Fruit fly (Drosophila melanogaster) whole organism, prepupa: Measurements from ENCODE around the gene sofe.

Source experiments
- Blimp-1 ChIP-seq: fragments of 200-800 bp; sonication (Bioruptor generic); optimal IDR thresholded peaks from 3 replicates; lab custom pipeline; 2017; ENCODE audit warnings: missing biosample characterization, missing genetic modification characterization, mild to moderate bottlenecking, moderate library complexity, missing genetic modification reagents
- CG11294 ChIP-seq: fragments of 200-800 bp; sonication (Bioruptor generic); IDR thresholded peaks from 2 replicates; pipeline ENCODE4 v1.3.6; 2022; ENCODE audit warnings: missing biosample characterization, missing genetic modification characterization
- CG11762 ChIP-seq: fragments of 200-800 bp; sonication (Bioruptor generic); optimal IDR thresholded peaks from 3 replicates; lab custom pipeline; 2016; ENCODE audit warnings: missing biosample characterization, missing genetic modification characterization; ENCODE audit not compliant: insufficient read depth
- CG15336 ChIP-seq: fragments of 200-800 bp; sonication (Bioruptor generic); IDR thresholded peaks from 2 replicates; pipeline ENCODE4 v1.3.6; 2022; ENCODE audit warnings: missing biosample characterization, missing genetic modification characterization
- CG31627 ChIP-seq: fragments of 200-800 bp; sonication (Bioruptor generic); optimal IDR thresholded peaks from 3 replicates; lab custom pipeline; 2016; ENCODE audit warnings: missing biosample characterization, missing genetic modification characterization
- CG6276 ChIP-seq: fragments of 200-800 bp; sonication (Bioruptor generic); optimal IDR thresholded peaks from 2 replicates; lab custom pipeline; 2017; ENCODE audit warnings: missing biosample characterization, mild to moderate bottlenecking, missing genetic modification characterization
- Eip75B ChIP-seq: fragments of 200-800 bp; sonication (Bioruptor generic); optimal IDR thresholded peaks from 3 replicates; lab custom pipeline; 2016; ENCODE audit warnings: missing biosample characterization, missing genetic modification characterization
- Eip93F ChIP-seq: fragments of 200-800 bp; sonication (Bioruptor generic); optimal IDR thresholded peaks from 2 replicates; lab custom pipeline; 2016; ENCODE audit warnings: missing biosample characterization, mild to moderate bottlenecking, missing genetic modification characterization
- Gug ChIP-seq: fragments of 200-800 bp; sonication (Bioruptor generic); IDR thresholded peaks from 2 replicates; pipeline ENCODE4 v1.3.6; 2022; ENCODE audit warnings: missing biosample characterization, missing genetic modification characterization
- Hr39 ChIP-seq: fragments of 200-800 bp; sonication (Bioruptor generic); optimal IDR thresholded peaks from 2 replicates; lab custom pipeline; 2016; ENCODE audit warnings: missing biosample characterization, missing genetic modification characterization
- Lpt ChIP-seq: fragments of 200-800 bp; sonication (Bioruptor generic); optimal IDR thresholded peaks from 3 replicates; lab custom pipeline; 2016; ENCODE audit warnings: missing biosample characterization, missing genetic modification characterization
- OdsH ChIP-seq: fragments of 200-800 bp; sonication (Bioruptor generic); optimal IDR thresholded peaks from 3 replicates; lab custom pipeline; 2016; ENCODE audit warnings: missing biosample characterization, missing genetic modification characterization
- Sox102F ChIP-seq: fragments of 200-800 bp; sonication (Bioruptor generic); optimal IDR thresholded peaks from 2 replicates; lab custom pipeline; 2016; ENCODE audit warnings: missing biosample characterization, mild to moderate bottlenecking, missing genetic modification characterization

dm6 chrX:10815511-10816080 lies 41.6 kb downstream of the sofe start:
- no peak for TF ChIP-seq Lpt
- no peak for TF ChIP-seq OdsH (GFP tag; lab: Kevin White, UChicago)
- no peak for TF ChIP-seq Gug (GFP tag; lab: Robert Waterston, UW)
- no peak for TF ChIP-seq Hr39 (GFP tag; lab: Kevin White, UChicago)
- TF ChIP-seq CG11294 (GFP tag; lab: Robert Waterston, UW): no peak
- TF ChIP-seq Blimp-1 (GFP tag; lab: Kevin White, UChicago): no peak
- no peak for TF ChIP-seq Eip93F (GFP tag; lab: Kevin White, UChicago)
- TF ChIP-seq CG11762 (GFP tag; lab: Kevin White, UChicago): no peak
- TF ChIP-seq Sox102F (GFP tag; lab: Kevin White, UChicago): no peak
- no peak for TF ChIP-seq CG6276
- TF ChIP-seq CG31627 (GFP tag; lab: Kevin White, UChicago): no peak
- TF ChIP-seq CG15336 (GFP tag; lab: Robert Waterston, UW): no peak
- TF ChIP-seq Eip75B (GFP tag; lab: Kevin White, UChicago): no peak
